Fruit fly (Drosophila melanogaster): Measurements from ENCODE around the gene JhI-21.

dm6 chr2L:12011682-12012655, 43.9 kb downstream of the JhI-21 start:
- TF ChIP-seq Dek (tag; optimal IDR thresholded peaks at IDR 0.05) (peak; percentile 60), CG2120 (GFP tag; optimal IDR thresholded peaks at IDR 0.05) (peak; percentile 88), CG7963 (GFP tag; IDR thresholded peaks at IDR 0.05; ENCODE audit: partially characterized antibody) (no peak), CG11504 (tag; optimal IDR thresholded peaks at IDR 0.05) (peak; percentile 80), CG8924 (tag; optimal IDR thresholded peaks at IDR 0.05) (peak; percentile 67), seq (GFP tag; IDR thresholded peaks at IDR 0.05) (no peak), MBD-R2 (GFP tag; IDR thresholded peaks at IDR 0.05) (no peak), Hr78 (GFP tag; optimal IDR thresholded peaks at IDR 0.05) (peak in 1 of 2 experiments; percentile 93), Dad (GFP tag; optimal IDR thresholded peaks at IDR 0.05) (peak; percentile 79), HLH54F (GFP tag; optimal IDR thresholded peaks at IDR 0.05) (peak; percentile 81), CG9797 (GFP tag; optimal IDR thresholded peaks at IDR 0.05) (peak; percentile 22), mld (GFP tag; IDR thresholded peaks at IDR 0.05; ENCODE audit: partially characterized antibody) (no peak)
